Fruit fly (Drosophila melanogaster) S2 (cell line): ENCODE results near the gene SP1173.

ENCODE experiments used
- CG8478 ChIP-seq: fragments of >200 bp; optimal IDR thresholded peaks from 2 replicates; lab custom pipeline; 2018
- CTCF ChIP-seq, 2 experiments: fragments of >200 bp; optimal IDR thresholded peaks; 2 replicates each; lab custom pipeline; 2018

SP1173 gene

DNA sequence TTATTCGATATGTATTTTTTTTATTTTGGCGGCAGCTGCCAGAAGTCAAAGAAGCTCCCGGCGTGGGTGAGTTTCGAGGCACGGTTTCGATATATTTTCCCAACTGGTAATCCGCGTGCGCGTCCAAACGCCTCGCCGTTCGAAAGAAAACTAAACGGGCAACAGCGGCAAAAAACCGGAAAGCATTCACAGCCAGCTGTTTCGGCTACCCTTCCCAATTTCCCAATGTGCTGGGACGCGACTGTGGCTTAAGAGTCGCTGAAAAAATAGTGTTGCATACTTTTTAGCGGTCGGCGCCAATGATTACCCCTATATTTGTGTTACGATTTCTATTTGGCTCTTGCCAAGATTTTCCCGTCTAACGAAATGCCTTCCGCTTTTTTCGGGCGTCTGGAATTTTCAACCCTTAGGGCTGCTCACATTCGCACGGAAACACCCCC, at the start of gene SP1173:
Gene SP1173, minus strand, starts transcription at position 154 of the 440 bp plus-strand sequence.
- TF ChIP-seq CG8478 (lab: Kevin White, UChicago) (no peak), CTCF (optimal IDR thresholded peaks at IDR 0.05; lab: Kevin White, UChicago) (peak; percentile 40 to 56)

DNA sequence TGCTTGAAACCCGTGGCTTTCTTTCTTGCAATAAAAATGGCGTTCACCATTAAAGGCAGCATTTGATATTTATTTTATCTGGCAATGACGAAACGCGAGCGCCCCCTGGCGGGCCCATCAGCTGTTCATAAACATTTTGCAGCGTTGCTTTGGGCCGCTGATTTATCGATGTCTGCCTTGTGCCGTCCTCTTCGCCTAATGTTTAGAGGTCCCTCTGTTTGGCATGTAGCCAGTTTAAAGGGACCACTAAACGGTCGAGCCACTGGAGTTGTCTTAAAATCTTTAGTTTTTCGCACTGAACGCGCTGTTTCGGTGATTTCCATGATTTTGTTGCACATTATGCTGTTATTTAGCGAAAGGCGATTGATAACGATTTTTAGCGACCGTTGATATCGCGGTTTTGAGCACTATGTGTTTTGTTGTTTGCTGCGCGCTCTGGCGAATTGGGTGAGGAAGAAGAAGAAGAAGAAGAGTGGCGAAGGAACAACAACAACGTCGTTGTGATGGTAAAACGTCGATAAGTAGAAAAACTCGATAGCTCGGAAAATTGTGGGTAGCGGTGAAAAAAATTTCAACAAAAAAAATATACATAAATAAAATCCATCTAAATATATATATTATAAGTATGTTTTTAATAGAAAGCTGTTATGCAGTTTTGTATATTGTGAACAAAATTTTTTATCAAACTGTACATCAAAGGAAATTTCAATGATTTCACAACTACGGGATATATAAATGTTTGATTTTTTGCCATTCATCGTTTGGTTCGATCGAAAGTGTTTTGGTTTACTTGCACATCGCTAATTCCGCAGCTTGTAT, 49.2 kb upstream of the SP1173 start, which contains the start of the genes velo and Sbds:
Gene velo, minus strand, starts transcription at position 475 of the 819 bp plus-strand sequence.
Gene Sbds, plus strand, starts transcription at position 636 of the 819 bp plus-strand sequence.
- TF ChIP-seq CTCF (optimal IDR thresholded peaks at IDR 0.05; lab: Kevin White, UChicago) (peak; percentile 93), CG8478 (lab: Kevin White, UChicago) (no peak)

DNA sequence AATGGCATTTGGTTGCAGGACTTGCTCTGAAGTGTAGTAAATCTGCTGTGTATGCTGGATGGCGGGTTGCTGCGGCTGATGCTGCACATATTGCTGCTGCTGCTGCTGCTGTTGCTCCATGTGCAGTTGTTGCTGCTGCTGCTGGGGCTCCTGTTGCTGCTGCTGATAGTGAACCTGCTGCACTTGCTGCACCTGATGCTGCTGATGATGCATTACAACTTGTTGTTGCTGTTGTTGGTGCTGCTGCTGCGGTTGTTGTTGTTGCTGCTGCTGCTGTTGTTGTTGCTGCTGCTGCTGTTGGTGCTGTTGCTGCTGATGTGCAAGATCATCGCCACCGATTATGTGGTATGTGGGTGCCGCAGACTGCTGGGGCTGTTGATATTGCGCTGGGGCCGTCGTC, 47.5 kb upstream of the SP1173 start:
- TF ChIP-seq CTCF (optimal IDR thresholded peaks at IDR 0.05; lab: Kevin White, UChicago) (no peak), CG8478 (lab: Kevin White, UChicago) (no peak)

DNA sequence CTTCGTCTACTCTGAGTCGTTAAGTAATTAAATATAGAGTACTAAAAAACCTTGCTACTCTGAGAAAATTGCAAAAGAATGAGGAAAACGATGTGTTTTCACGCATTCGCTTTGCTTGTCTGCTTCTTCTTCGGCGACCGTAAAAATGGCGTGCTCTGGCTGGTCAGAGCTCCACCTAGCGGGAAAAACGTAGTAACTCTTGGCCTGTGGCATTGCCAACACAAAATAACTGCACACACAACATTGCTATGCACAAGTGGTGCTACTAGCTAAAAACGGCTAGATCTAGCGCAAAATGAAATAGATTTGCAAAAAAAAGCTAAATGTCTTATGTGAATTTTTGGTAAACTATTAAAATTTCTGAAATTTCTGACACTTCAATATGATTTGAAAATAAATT, 43.8 kb upstream of the SP1173 start:
- peak; percentile 97 for TF ChIP-seq CTCF (optimal IDR thresholded peaks at IDR 0.05; lab: Kevin White, UChicago)
- TF ChIP-seq CG8478 (lab: Kevin White, UChicago): no peak

DNA sequence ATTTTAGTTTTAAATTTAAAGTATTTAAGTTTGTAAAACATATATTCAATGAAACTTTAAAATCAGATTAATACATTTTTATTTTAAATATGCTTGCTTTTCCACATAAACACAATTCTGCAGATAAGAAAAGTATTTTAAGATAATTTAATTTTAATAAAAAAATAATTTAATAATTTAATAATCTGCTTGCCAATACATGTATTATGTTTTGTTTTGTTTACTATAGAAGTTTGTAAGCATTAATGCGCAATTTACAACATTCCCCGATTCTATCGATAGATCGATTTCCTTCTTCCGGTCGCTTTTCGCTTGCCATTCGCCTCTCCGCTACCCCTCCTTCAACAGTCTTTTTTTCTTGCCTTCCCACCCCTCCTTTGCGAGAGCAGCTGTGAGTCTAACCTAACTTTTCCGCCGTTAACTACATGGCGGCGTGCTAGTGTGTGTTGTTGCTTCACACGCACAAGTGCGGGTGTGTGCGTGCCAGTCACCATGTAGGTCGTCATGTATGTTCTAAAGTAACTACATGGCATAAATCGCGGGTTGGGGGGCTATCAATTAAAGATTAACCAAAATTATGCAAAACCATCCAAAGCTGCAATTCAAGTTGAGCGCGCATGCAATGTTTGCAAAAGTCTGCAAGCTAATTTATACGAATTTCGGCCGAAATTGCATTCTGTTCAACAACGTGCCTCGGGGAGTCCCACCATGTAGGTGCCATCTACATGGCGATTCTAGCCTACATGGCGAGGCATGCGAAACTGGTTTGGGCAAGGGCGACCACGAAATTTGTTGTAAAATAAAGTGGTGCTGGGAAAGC, 40.2 kb upstream of the SP1173 start:
- TF ChIP-seq CTCF (optimal IDR thresholded peaks at IDR 0.05; lab: Kevin White, UChicago) (peak; percentile 64 to 79), CG8478 (lab: Kevin White, UChicago) (no peak)

DNA sequence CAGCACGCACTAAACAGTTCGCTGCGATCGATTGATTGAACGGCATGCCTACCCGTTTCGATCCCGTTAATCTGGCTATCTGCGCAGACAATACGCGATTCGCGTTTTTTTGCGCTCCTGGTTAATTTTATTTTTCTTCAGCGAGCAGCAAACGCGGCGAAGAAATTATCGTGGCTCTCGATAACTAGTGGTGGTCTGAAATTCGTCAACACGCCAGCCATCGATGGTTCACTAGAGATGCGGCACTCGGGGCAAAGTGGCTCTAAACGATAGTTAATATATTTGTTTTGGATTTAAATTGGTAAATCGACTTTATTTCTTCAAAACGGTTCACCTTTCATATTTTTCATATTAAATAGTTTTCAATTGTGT, 39.6 kb upstream of the SP1173 start, which contains the start of gene dikar:
Gene dikar, minus strand, starts transcription at position 191 of the 372 bp plus-strand sequence.
- peak in 1 of 2 experiments; percentile 40 for TF ChIP-seq CTCF (optimal IDR thresholded peaks at IDR 0.05; lab: Kevin White, UChicago)
- no peak for TF ChIP-seq CG8478 (lab: Kevin White, UChicago)

DNA sequence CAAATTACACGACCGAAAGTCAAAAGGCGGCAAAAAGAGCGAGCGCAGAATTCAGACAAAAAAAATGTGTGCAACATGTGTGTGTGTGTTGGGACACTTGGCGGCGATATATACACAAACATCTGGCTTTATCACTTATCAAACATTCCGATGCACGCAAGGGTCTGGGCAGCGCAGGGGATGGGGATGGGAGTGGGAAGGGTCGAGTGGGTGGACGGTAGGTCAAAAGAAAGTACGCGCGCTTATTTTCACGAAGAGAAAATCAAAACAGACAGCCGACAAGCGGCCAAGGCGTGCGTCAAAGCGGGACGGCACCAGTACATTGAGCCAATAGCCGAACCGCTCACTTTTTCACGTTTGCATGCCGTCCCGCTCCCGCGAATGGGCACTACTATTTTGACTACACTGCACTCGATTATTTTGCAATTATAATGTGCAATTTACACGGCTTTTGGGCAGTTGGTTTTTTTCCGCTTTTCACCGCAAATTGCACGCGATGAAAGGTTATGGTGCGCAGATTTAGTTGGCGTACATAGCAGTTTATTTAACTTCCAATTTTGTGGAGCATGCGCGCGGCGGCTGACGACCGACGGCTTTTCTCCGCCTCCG, 38.9 kb upstream of the SP1173 start:
- TF ChIP-seq CG8478 (lab: Kevin White, UChicago) (peak; percentile 0), CTCF (optimal IDR thresholded peaks at IDR 0.05; lab: Kevin White, UChicago) (peak; percentile 32 to 60)

DNA sequence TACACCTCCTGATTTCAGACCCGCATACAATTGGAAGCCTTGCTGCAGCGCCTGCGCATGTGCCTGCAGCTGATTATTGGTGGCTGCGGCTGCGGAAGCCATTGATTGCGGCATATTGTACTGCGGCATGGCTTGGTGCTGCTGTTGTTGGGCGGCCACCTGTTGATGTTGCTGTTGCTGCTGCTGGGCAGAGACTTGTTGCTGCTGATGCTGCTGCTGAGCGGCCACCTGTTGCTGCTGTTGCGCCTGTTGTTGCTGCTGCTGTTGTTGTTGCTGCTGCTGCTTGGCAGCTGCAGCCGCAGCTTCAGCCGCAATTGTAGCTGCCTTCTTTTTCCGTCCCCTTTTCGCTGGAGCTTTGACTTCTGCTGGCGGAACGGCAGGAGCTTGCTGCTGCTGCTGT, 27.8 kb upstream of the SP1173 start:
- TF ChIP-seq CG8478 (lab: Kevin White, UChicago) (no peak), CTCF (optimal IDR thresholded peaks at IDR 0.05; lab: Kevin White, UChicago) (no peak)

DNA sequence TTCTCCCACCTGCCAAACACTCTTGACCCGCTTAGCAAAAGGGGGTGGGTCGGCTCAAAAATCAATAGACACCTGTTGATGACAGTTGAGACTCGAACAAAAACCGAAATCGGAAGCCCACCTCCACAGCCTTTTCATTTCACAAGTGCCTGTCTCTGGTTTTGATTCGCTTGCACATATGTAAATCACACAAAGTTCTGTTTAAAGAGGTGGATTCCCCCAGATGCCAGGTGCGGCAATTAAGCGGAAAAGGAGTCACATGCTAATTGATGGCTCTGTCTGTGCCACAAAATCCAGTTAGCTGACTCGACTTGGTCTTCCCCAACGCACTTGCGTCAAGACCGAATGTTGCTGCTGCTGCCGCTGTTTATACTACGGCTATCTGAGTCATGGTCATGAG, 21.2 kb upstream of the SP1173 start:
- TF ChIP-seq CTCF (optimal IDR thresholded peaks at IDR 0.05; lab: Kevin White, UChicago): no peak
- no peak for TF ChIP-seq CG8478 (lab: Kevin White, UChicago)

DNA sequence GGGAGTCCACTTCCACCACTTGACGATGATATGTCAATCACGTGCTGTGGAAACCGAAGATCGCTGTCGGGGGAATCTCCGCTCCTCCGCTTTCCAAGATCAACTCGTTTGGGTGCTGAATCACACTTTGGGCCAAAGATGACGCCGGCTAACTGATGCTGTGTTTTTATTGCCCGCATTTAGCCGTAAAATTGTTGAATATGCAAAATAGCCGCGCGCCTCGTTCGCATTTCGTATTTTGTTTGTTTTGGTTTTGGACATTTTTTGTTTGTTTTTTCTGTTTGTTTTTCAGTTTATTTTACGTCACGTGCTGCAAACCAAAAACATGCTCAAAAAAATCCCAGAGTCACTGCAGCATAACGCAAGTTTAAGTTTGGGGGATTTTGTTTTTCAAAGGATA, 20.0 kb upstream of the SP1173 start:
- TF ChIP-seq CTCF (optimal IDR thresholded peaks at IDR 0.05; lab: Kevin White, UChicago): no peak
- no peak for TF ChIP-seq CG8478 (lab: Kevin White, UChicago)

DNA sequence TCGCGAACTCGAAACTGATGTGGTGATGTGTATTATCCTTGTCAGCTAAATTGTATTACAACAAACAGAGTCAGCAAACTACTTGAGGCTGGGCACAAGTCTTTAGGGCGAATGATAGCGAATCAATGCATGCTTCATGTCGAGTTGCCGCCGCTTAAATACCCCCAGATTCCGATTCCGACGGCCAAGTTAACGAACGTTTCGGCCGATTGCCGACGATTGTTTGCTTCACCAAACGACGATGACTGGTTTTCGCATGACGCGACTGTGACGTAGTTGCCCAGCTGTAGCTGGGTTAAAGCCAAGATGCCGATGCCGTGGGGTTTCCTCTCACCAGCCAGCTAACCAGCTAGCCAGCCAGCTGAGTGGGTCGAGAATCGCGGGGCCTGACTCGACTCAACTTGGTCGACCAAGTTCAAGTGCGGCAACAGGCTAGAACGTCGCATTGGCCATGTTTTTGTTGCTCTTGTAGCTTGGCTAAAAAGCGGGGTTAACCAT, 16.1 kb upstream of the SP1173 start, which contains the start of gene ple:
Gene ple, minus strand, starts transcription at position 134 of the 498 bp plus-strand sequence.
- no peak for TF ChIP-seq CG8478 (lab: Kevin White, UChicago)
- TF ChIP-seq CTCF (optimal IDR thresholded peaks at IDR 0.05; lab: Kevin White, UChicago): no peak

DNA sequence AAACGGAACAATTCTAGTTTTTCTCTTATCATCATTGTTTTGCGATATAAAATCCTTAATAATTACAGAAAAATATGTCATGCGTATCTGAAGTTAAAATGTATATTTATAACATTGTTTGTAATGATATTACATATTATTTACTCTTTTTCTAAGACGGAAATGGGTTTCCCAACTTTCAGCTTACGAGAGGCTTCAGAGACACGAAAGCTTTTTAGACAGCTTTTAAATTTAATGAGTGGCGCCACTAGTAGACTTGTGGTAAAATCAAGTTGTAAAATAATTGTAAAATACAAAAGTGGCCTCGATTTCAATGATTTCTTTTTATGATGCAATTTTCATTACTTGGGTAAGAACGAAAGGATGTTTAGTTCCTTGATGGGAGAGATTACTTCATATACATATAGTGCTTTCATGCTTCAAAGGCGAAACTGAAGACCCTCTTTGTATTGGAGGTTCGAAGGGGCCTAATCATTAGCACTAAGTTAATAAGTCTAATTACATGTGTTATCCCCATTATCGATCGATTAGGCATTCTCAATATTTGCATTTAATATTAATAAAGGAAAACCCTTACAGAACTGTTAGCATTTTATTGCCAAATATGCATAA, 5.8 kb upstream of the SP1173 start:
- TF ChIP-seq CG8478 (lab: Kevin White, UChicago) (no peak), CTCF (optimal IDR thresholded peaks at IDR 0.05; lab: Kevin White, UChicago) (peak in 1 of 2 experiments; percentile 28)

DNA sequence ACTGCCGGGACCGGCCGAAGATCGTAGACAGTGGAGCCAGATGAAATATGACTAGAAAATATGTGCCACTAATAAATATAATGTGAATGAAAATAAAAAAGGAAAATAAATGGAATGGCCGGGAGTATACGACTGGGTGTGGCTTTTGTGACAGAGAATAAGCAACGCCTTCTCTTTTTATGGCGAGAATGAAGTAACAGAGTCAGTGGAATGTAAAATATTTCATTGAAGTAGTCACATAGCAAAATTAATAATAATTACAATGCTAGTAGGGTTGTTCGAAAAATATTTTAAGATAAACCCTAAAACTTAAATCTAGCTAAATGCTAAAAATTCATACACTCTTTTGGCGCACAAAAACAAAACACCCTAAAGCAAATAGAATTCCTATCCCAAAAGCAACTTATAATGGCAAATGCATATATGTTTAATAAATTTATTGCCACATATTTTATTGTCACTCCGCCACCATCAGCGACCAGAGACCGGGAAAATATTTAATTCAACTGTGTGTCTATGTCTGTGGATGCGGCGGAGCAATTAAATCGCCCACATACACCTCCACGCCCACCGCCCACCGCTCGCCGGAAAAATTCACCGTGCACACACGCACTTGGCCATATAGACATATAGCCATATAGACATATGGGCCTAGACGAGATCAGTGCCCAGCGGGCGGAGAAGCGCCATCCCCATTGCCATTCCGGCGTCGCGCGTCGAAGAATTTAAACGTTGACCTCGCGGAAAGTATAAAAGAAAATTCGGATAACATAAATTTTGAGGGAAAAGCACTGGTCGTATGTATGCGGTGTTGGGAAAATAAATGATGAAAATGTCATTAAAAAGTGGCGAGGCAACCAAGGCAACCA, 3.6 kb upstream of the SP1173 start:
- TF ChIP-seq CG8478 (lab: Kevin White, UChicago): no peak
- TF ChIP-seq CTCF (optimal IDR thresholded peaks at IDR 0.05; lab: Kevin White, UChicago): no peak
